Fruit fly (Drosophila melanogaster) whole organism, prepupa: ENCODE results near the gene smo.

ENCODE experiments used
- CG31627 ChIP-seq: fragments of 200-800 bp; sonication (Bioruptor generic); optimal IDR thresholded peaks from 3 replicates; lab custom pipeline; 2016; ENCODE audit warnings: missing biosample characterization, missing genetic modification characterization
- CG32006 ChIP-seq: fragments of 200-800 bp; sonication (Bioruptor generic); optimal IDR thresholded peaks from 3 replicates; lab custom pipeline; 2017; ENCODE audit warnings: missing biosample characterization, mild to moderate bottlenecking, missing genetic modification characterization
- CG8119 ChIP-seq: fragments of 200-800 bp; sonication (Bioruptor generic); IDR thresholded peaks from 3 replicates; pipeline ENCODE4 v1.3.6; 2022; ENCODE audit warnings: missing biosample characterization, missing genetic modification characterization
- Gug ChIP-seq: fragments of 200-800 bp; sonication (Bioruptor generic); IDR thresholded peaks from 2 replicates; pipeline ENCODE4 v1.3.6; 2022; ENCODE audit warnings: missing biosample characterization, missing genetic modification characterization
- Lpt ChIP-seq: fragments of 200-800 bp; sonication (Bioruptor generic); optimal IDR thresholded peaks from 3 replicates; lab custom pipeline; 2016; ENCODE audit warnings: missing biosample characterization, missing genetic modification characterization
- Sox14 ChIP-seq: fragments of 200-800 bp; sonication (Bioruptor generic); optimal IDR thresholded peaks from 3 replicates; lab custom pipeline; 2016; ENCODE audit warnings: missing biosample characterization, missing genetic modification characterization
- achi ChIP-seq: fragments of 200-800 bp; sonication (Bioruptor generic); optimal IDR thresholded peaks from 3 replicates; lab custom pipeline; 2016; ENCODE audit warnings: missing biosample characterization, missing genetic modification characterization
- dac ChIP-seq: fragments of 200-800 bp; sonication (Bioruptor generic); optimal IDR thresholded peaks from 2 replicates; lab custom pipeline; 2017; ENCODE audit warnings: missing biosample characterization, mild to moderate bottlenecking, missing genetic modification characterization
- fd59A ChIP-seq: fragments of 200-800 bp; sonication (Bioruptor generic); optimal IDR thresholded peaks from 2 replicates; lab custom pipeline; 2017; ENCODE audit warnings: missing biosample characterization, mild to moderate bottlenecking, missing genetic modification characterization, missing genetic modification reagents
- topi ChIP-seq: fragments of 200-800 bp; sonication (Bioruptor generic); optimal IDR thresholded peaks from 3 replicates; lab custom pipeline; 2016; ENCODE audit warnings: missing biosample characterization, missing genetic modification characterization

dm6 chr2L:283071-283482 is 5.7 kb downstream of the smo start, which contains the start of gene CG11601:
- peak; percentile 28 for TF ChIP-seq CG31627
- no peak for TF ChIP-seq dac (GFP tag; lab: Kevin White, UChicago)
- no peak for TF ChIP-seq achi (GFP tag; lab: Kevin White, UChicago)
- peak; percentile 37 for TF ChIP-seq topi (GFP tag; lab: Kevin White, UChicago)
- no peak for TF ChIP-seq fd59A (GFP tag; lab: Kevin White, UChicago)
- TF ChIP-seq CG8119: no peak
- no peak for TF ChIP-seq CG32006 (GFP tag; lab: Kevin White, UChicago)
- TF ChIP-seq Sox14: peak; percentile 43
- no peak for TF ChIP-seq Gug (GFP tag; lab: Robert Waterston, UW)
- TF ChIP-seq Lpt: no peak
